Worm (Caenorhabditis elegans) whole organism, late embryonic: ENCODE data around the gene map-1.

Experiments
- ceh-30 ChIP-seq: fragments of 150-350 bp; optimal IDR thresholded peaks from 2 replicates; lab custom pipeline; 2014; ENCODE audit warnings: missing biosample characterization, missing genetic modification characterization
- ceh-9 ChIP-seq: sonication (generic microtip); optimal IDR thresholded peaks from 2 replicates; lab custom pipeline; 2016; ENCODE audit warnings: mild to moderate bottlenecking, missing genetic modification characterization, inconsistent platforms, missing compliant biosample characterization
- ets-4 ChIP-seq: sonication (generic microtip); optimal IDR thresholded peaks from 2 replicates; lab custom pipeline; 2016; ENCODE audit warnings: missing genetic modification characterization, missing compliant biosample characterization
- fax-1 ChIP-seq: sonication (generic microtip); optimal IDR thresholded peaks from 2 replicates; lab custom pipeline; 2016; ENCODE audit warnings: missing genotype, missing genetic modification characterization, missing compliant biosample characterization
- fkh-10 ChIP-seq: fragments of 150-350 bp; optimal IDR thresholded peaks from 2 replicates; lab custom pipeline; 2014; ENCODE audit warnings: missing biosample characterization, missing genetic modification reagents, missing genetic modification characterization
- lin-11 ChIP-seq: fragments of 200-800 bp; sonication (Bioruptor generic); optimal IDR thresholded peaks from 2 replicates; lab custom pipeline; 2018; ENCODE audit warnings: mild to moderate bottlenecking, missing genetic modification characterization, missing compliant biosample characterization
- odd-2 ChIP-seq: sonication (generic microtip); optimal IDR thresholded peaks from 2 replicates; lab custom pipeline; 2017; ENCODE audit warnings: antibody characterized with exemption, mild to moderate bottlenecking, missing genetic modification characterization, missing compliant biosample characterization
- sox-4 ChIP-seq: sonication (generic microtip); optimal IDR thresholded peaks from 2 replicates; lab custom pipeline; 2017; ENCODE audit warnings: mild to moderate bottlenecking, missing genetic modification characterization, inconsistent platforms, missing compliant biosample characterization
- tbx-2 ChIP-seq: sonication (generic microtip); optimal IDR thresholded peaks from 2 replicates; lab custom pipeline; 2016; ENCODE audit warnings: missing genetic modification characterization, missing compliant biosample characterization
- ttx-3 ChIP-seq: sonication (generic microtip); optimal IDR thresholded peaks from 2 replicates; lab custom pipeline; 2016; ENCODE audit warnings: missing genetic modification reagents, missing genetic modification characterization, missing compliant biosample characterization

ce11 chrIV:3688050-3688449, 1.4 kb upstream of the map-1 start:
- no peak for TF ChIP-seq ceh-30 (tag; lab: Kevin White, UChicago)
- no peak for TF ChIP-seq fkh-10 (GFP tag; lab: Kevin White, UChicago)
- TF ChIP-seq fax-1 (tag; lab: Kevin White, UChicago): no peak
- no peak for TF ChIP-seq tbx-2 (tag; lab: Kevin White, UChicago)
- TF ChIP-seq ttx-3 (tag; lab: Kevin White, UChicago): no peak
- no peak for TF ChIP-seq ets-4
- no peak for TF ChIP-seq sox-4
- TF ChIP-seq ceh-9 (tag; lab: Kevin White, UChicago): no peak
- TF ChIP-seq lin-11 (tag; lab: Kevin White, UChicago): no peak
- no peak for TF ChIP-seq odd-2
